Worm (Caenorhabditis elegans): ENCODE results near the gene mai-2.
"Not testable (repeated sequence)": the region's sequence is repeated elsewhere in the genome, so short reads cannot be mapped to it uniquely, and the experiment has no call there.

Gene mai-2

DNA sequence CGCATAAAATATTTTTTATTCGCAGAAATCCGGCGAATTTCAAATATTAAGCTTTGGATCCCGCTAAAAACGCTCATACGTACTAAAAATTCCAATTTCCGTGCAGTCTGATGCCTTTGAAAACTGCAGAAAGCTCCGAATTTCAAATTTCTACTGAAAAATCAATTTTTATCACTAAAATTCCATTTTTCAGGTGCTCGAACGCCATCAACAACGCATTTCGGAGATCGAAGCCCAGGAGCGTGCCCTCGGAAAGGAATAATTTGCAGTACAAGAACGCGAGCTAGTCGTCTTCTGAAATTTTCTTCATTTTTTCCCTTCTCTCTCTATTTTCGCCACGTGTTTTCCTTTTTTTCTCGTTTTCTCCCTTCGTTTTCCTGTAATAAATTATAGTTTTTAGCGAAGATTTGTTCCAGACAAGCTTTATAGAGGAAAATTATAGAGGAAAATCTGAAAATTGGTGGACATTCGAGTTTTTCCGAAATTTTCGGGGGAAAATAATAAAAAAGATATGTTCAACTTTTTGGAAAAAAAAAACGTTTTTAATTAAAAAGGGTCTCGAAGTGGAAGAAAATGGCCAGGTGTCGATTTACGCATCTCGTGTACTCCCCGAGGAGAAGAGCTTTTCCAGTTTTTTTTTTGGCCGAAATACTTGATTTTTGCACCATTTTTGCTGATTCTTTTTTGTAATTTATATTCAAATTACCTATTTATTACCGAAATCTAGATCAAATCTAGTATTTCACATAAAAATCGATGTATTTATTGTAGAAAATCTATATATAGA, 987 bp downstream of the mai-2 start:
- TF ChIP-seq ceh-82 (tag; optimal IDR thresholded peaks at IDR 0.05) (no peak), elt-2 (tag; optimal IDR thresholded peaks at IDR 0.05) (peak; percentile 16), pha-4 (tag; optimal IDR thresholded peaks at IDR 0.05) (peak; percentile 6), ama-1 (optimal IDR thresholded peaks at IDR 0.05) (peak; percentile 67)

DNA sequence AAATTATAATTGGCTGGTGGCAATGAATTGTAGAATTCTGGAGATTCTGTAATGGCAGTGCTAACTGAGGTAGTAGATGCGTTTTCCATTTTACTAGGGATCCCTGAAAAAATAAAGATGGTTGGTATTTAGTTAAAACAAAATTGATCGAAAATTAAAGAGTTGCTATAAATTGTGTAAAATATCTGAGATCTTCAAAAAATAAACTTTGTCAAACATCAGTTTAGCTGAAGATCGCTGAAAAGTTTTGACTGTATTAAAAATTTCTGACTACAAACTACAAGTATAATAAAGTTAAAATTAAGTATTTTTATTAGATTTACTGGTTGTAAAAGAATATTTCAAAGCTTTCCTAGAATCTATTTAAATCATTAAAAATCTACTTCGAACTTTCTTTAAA, 4.3 kb downstream of the mai-2 start, which contains the start of gene B0546.5:
TSS of gene B0546.5 (minus strand) at position 101 of the 400 bp plus-strand sequence.
- TF ChIP-seq jun-1, nhr-77, eor-1 (tag; optimal IDR thresholded peaks at IDR 0.05): not testable (repeated sequence)

DNA sequence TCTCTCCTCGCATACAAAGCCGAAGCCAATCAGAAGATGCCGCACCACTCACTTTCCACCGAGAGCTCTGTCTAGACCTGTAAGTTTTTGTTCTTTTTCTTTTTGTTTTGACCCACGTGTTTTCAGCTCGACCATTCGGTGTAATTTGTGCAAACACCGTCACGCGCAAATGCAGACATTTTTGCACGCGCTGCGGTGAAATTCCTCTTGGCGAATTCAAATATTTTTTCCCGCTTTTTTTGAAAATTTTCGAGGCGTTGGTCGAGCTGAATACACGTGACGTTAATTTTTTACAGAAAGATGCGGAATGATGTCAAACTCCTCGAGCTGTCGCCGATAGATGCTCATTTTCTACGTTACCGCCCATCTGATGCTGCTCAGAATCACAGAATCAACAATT, 8.4 kb downstream of the mai-2 start, which contains the start of gene C04C3.4:
TSS of gene C04C3.4 (plus strand) at position 301 of the 400 bp plus-strand sequence.
- TF ChIP-seq unc-39, nhr-28, lsy-12 (tag; optimal IDR thresholded peaks at IDR 0.05): not testable (repeated sequence)

DNA sequence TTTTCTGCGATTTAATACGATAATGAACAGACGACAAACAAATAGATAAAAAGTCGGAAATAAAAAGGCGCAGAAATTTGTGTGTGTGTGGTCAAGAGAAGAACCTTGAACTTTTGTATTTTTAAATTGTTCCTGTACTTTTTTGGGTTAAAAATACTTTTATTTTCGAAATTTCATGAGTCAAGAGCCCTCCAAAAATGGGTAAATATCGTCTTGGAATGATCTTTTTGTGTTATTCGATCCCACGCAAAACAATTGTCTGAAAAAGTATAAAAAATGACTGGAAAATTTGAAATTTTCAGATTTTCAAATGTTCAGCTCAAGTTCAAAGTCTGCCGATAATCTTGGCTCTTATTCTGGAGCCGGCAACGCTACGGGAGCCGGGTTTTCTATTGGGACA, 9.9 kb downstream of the mai-2 start, which contains the start of gene C04C3.14:
TSS of gene C04C3.14 (plus strand) at position 301 of the 400 bp plus-strand sequence.
- TF ChIP-seq zag-1 (tag; optimal IDR thresholded peaks at IDR 0.05) = no peak
- no peak for TF ChIP-seq nfya-1 (tag; optimal IDR thresholded peaks at IDR 0.05; ENCODE audit: insufficient read depth)
- no peak for TF ChIP-seq ztf-11 (tag; optimal IDR thresholded peaks at IDR 0.05)
- no peak for TF ChIP-seq pha-4 (tag; optimal IDR thresholded peaks at IDR 0.05)
- no peak for TF ChIP-seq ZK546.5 (tag; optimal IDR thresholded peaks at IDR 0.05)
- TF ChIP-seq lin-39 (tag; optimal IDR thresholded peaks at IDR 0.05) = no peak
- no peak for TF ChIP-seq lsy-12 (tag; optimal IDR thresholded peaks at IDR 0.05)
- no peak for TF ChIP-seq ama-1 (optimal IDR thresholded peaks at IDR 0.05)
- no peak for TF ChIP-seq ztf-4 (tag; optimal IDR thresholded peaks at IDR 0.05)
- no peak for TF ChIP-seq jun-1 (tag; optimal IDR thresholded peaks at IDR 0.05)

DNA sequence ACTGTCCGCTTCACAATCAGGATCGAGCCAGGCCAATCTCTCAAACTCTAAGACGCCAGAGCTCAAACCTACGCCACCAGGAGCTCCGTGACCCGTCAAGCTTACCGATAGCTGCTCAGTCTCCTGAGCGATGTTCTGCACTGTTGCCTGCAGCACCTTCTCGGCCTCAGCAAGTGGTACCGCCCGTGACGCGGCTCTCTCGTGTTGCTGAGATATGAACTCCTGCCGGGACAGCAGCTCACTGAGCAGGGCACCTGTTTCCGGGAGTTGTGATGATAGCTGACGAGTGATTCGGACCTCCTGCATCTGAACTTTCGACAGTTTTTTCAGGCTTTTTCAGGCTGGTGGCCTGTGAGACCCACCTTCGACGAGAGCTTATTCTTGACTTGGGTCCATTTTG, 12.4 kb downstream of the mai-2 start:
- no peak for TF ChIP-seq nhr-76 (tag; optimal IDR thresholded peaks at IDR 0.05)
- no peak for TF ChIP-seq nhr-12 (tag; optimal IDR thresholded peaks at IDR 0.05)
- no peak for TF ChIP-seq snpc-4 (tag; optimal IDR thresholded peaks at IDR 0.05)
- TF ChIP-seq nhr-25 (tag; optimal IDR thresholded peaks at IDR 0.05) = no peak
- TF ChIP-seq nhr-23 (tag; optimal IDR thresholded peaks at IDR 0.05) = no peak
- TF ChIP-seq aly-2 (tag; optimal IDR thresholded peaks at IDR 0.05) = no peak
- TF ChIP-seq ceh-82 (tag; optimal IDR thresholded peaks at IDR 0.05) = no peak

DNA sequence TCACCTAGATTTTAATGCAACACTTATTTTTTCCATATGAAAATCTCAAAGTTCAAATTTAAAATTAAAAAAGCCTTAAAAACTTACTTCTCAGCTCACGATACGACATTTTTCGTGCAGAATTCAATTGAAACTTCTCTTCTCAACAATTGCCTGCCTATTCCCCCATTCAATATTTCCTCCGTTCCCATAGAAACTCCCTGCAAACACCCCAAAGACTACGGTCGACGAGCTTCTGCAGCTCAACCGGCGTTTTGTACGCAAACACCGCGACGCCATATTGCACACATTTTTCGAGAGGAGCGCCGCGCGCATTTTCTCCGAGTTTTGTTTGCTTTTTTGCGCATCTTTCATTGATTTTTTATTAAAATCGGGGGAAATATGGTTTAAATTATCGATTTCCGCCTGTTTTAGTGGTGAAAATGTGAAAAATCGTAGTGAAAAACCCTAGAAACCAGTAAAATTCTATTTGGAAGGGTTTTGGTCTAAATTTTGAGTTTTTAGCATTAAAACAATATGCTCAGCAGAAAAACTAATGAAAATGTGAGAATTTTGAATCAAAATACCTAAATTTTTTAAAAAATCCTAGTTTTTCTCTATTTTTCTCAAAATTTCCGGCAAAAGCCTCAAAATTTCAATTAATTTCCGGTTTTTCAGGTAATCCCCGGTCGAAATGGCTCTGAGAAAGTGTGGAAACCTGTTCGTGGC, 13.5 kb downstream of the mai-2 start, which contains the start of the genes dyf-3 and pdhb-1:
TSS of gene dyf-3 (minus strand) at position 217 of the 708 bp plus-strand sequence.
TSS of gene pdhb-1 (plus strand) at position 658 of the 708 bp plus-strand sequence.
- no peak for TF ChIP-seq ztf-4 (tag; optimal IDR thresholded peaks at IDR 0.05)
- no peak for TF ChIP-seq nhr-77 (tag; optimal IDR thresholded peaks at IDR 0.05)
- TF ChIP-seq egl-5 (tag; optimal IDR thresholded peaks at IDR 0.05) = no peak
- no peak for TF ChIP-seq ceh-9 (tag; optimal IDR thresholded peaks at IDR 0.05)
- TF ChIP-seq lin-39 (tag; optimal IDR thresholded peaks at IDR 0.05) = no peak
- TF ChIP-seq nfya-1 (tag; optimal IDR thresholded peaks at IDR 0.05; ENCODE audit: insufficient read depth) = peak; percentile 65
- TF ChIP-seq pha-4 (tag; optimal IDR thresholded peaks at IDR 0.05) = peak; percentile 37
- TF ChIP-seq elt-2 (tag; optimal IDR thresholded peaks at IDR 0.05) = peak; percentile 28
- no peak for TF ChIP-seq ZK546.5 (tag; optimal IDR thresholded peaks at IDR 0.05)
- no peak for TF ChIP-seq pqm-1 (tag; optimal IDR thresholded peaks at IDR 0.05)
- no peak for TF ChIP-seq nhr-76 (tag; optimal IDR thresholded peaks at IDR 0.05)
- TF ChIP-seq aly-2 (tag; optimal IDR thresholded peaks at IDR 0.05) = no peak
- TF ChIP-seq fkh-2 (tag; optimal IDR thresholded peaks at IDR 0.05) = no peak
- TF ChIP-seq R02D3.7 (tag; optimal IDR thresholded peaks at IDR 0.05) = no peak
- TF ChIP-seq nhr-25 (tag; optimal IDR thresholded peaks at IDR 0.05) = no peak
- no peak for TF ChIP-seq nhr-28 (tag; optimal IDR thresholded peaks at IDR 0.05)
- TF ChIP-seq fkh-10 (GFP tag; optimal IDR thresholded peaks at IDR 0.05) = no peak
- no peak for TF ChIP-seq elt-3 (tag; optimal IDR thresholded peaks at IDR 0.05)
- TF ChIP-seq fos-1 (tag; optimal IDR thresholded peaks at IDR 0.05) = no peak
- no peak for TF ChIP-seq unc-39 (tag; optimal IDR thresholded peaks at IDR 0.05)
- TF ChIP-seq lsy-12 (tag; optimal IDR thresholded peaks at IDR 0.05) = no peak
- no peak for TF ChIP-seq ceh-28 (tag; optimal IDR thresholded peaks at IDR 0.05)
- peak; percentile 58 for TF ChIP-seq hmg-11 (tag; optimal IDR thresholded peaks at IDR 0.05)
- TF ChIP-seq ama-1 (optimal IDR thresholded peaks at IDR 0.05) = no peak
- no peak for TF ChIP-seq unc-62 (GFP tag; optimal IDR thresholded peaks at IDR 0.05)
- no peak for TF ChIP-seq mml-1 (tag; optimal IDR thresholded peaks at IDR 0.05)
- TF ChIP-seq mdl-1 (tag; optimal IDR thresholded peaks at IDR 0.05) = no peak
- no peak for TF ChIP-seq nhr-237 (tag; optimal IDR thresholded peaks at IDR 0.05)
- TF ChIP-seq nhr-12 (tag; optimal IDR thresholded peaks at IDR 0.05) = no peak
- TF ChIP-seq zag-1 (tag; optimal IDR thresholded peaks at IDR 0.05) = no peak
- no peak for TF ChIP-seq elt-1 (tag; optimal IDR thresholded peaks at IDR 0.05)
- no peak for TF ChIP-seq skn-1 (tag; optimal IDR thresholded peaks at IDR 0.05)
- no peak for TF ChIP-seq ztf-11 (tag; optimal IDR thresholded peaks at IDR 0.05)

Measured in whole organism, L3 larva.